Fruit fly (Drosophila melanogaster) whole organism, embryonic: Measurements from ENCODE around the gene CG1847.

Experiments used
- Awh ChIP-seq: fragments of 200-800 bp; sonication (Bioruptor generic); IDR thresholded peaks from 2 replicates; pipeline ENCODE4, ENCODE4 v1.3.6; 2022; ENCODE audit warnings: missing biosample characterization, missing genetic modification characterization
- Bgb ChIP-seq: fragments of 200-800 bp; sonication (Bioruptor generic); IDR thresholded peaks from 2 replicates; pipeline ENCODE4 v1.3.6; 2022; ENCODE audit warnings: missing biosample characterization, missing genetic modification characterization; ENCODE audit not compliant: partially characterized antibody
- CG13296 ChIP-seq: fragments of 200-800 bp; sonication (Bioruptor generic); optimal IDR thresholded peaks from 3 replicates; lab custom pipeline; 2018; ENCODE audit warnings: missing biosample characterization, mild to moderate bottlenecking, missing genetic modification characterization
- CG14667 ChIP-seq: fragments of 200-800 bp; sonication (Bioruptor generic); IDR thresholded peaks from 2 replicates; pipeline ENCODE4 v1.3.6; 2022; ENCODE audit warnings: missing biosample characterization, missing genetic modification characterization
- CG14710 ChIP-seq: fragments of 200-800 bp; sonication (Bioruptor generic); optimal IDR thresholded peaks from 3 replicates; lab custom pipeline; 2019; ENCODE audit warnings: missing biosample characterization, mild to moderate bottlenecking, missing genetic modification characterization, moderate library complexity
- CG1647 ChIP-seq: fragments of 200-800 bp; sonication (Bioruptor generic); optimal IDR thresholded peaks from 3 replicates; lab custom pipeline; 2016; ENCODE audit warnings: missing biosample characterization, missing genetic modification characterization
- CG16863 ChIP-seq: fragments of 200-800 bp; sonication (Bioruptor generic); optimal IDR thresholded peaks from 3 replicates; lab custom pipeline; 2016; ENCODE audit warnings: missing biosample characterization, missing genetic modification characterization
- CG2120 ChIP-seq: fragments of 200-800 bp; sonication (Bioruptor generic); optimal IDR thresholded peaks from 3 replicates; lab custom pipeline; 2016; ENCODE audit warnings: missing biosample characterization, missing genetic modification characterization
- CG31388 ChIP-seq: fragments of 200-800 bp; sonication (Bioruptor generic); optimal IDR thresholded peaks from 2 replicates; lab custom pipeline; 2016; ENCODE audit warnings: missing biosample characterization, missing genetic modification characterization
- CG33557 ChIP-seq: fragments of 200-800 bp; sonication (Bioruptor generic); optimal IDR thresholded peaks from 2 replicates; lab custom pipeline; 2019; ENCODE audit warnings: missing biosample characterization, mild to moderate bottlenecking, missing genetic modification characterization, moderate library complexity
- CG4820 ChIP-seq: fragments of 200-800 bp; sonication (Bioruptor generic); optimal IDR thresholded peaks from 3 replicates; lab custom pipeline; 2016; ENCODE audit warnings: missing biosample characterization, missing genetic modification characterization
- CG6683 ChIP-seq: fragments of 200-800 bp; sonication (Bioruptor generic); optimal IDR thresholded peaks from 2 replicates; lab custom pipeline; 2017; ENCODE audit warnings: missing biosample characterization, mild to moderate bottlenecking, missing genetic modification characterization, missing genetic modification reagents
- CG7372 ChIP-seq: fragments of 200-800 bp; sonication (Bioruptor generic); IDR thresholded peaks from 2 replicates; pipeline ENCODE4 v1.3.6; 2022; ENCODE audit warnings: missing biosample characterization, missing genetic modification characterization
- CG7928 ChIP-seq: fragments of 200-800 bp; sonication (Bioruptor generic); optimal IDR thresholded peaks from 2 replicates; lab custom pipeline; 2017; ENCODE audit warnings: missing biosample characterization, mild to moderate bottlenecking, missing genetic modification characterization
- CG7963 ChIP-seq: fragments of 200-800 bp; sonication (Bioruptor generic); IDR thresholded peaks from 3 replicates; pipeline ENCODE4 v1.3.6; 2022; ENCODE audit warnings: missing biosample characterization, missing genetic modification characterization; ENCODE audit not compliant: partially characterized antibody
- CG9215 ChIP-seq: fragments of 200-800 bp; sonication (Bioruptor generic); IDR thresholded peaks from 2 replicates; pipeline ENCODE4 v1.3.6; 2022; ENCODE audit warnings: missing biosample characterization, missing genetic modification characterization
- CG9437 ChIP-seq: fragments of 200-800 bp; sonication (Bioruptor generic); optimal IDR thresholded peaks from 2 replicates; lab custom pipeline; 2018; ENCODE audit warnings: missing biosample characterization, mild to moderate bottlenecking, missing genetic modification characterization
- E2f2 ChIP-seq: fragments of 200-800 bp; sonication (Bioruptor generic); IDR thresholded peaks from 2 replicates; pipeline ENCODE4 v1.3.6; 2022; ENCODE audit warnings: missing biosample characterization, missing genetic modification characterization
- Gug ChIP-seq: fragments of 200-800 bp; sonication (Bioruptor generic); IDR thresholded peaks from 4 replicates; pipeline ENCODE4 v1.3.6; 2022; ENCODE audit warnings: missing biosample characterization, missing genetic modification characterization
- Hand ChIP-seq: fragments of 200-800 bp; sonication (Bioruptor generic); optimal IDR thresholded peaks from 2 replicates; lab custom pipeline; 2017; ENCODE audit warnings: mild to moderate bottlenecking, missing biosample characterization, missing genetic modification reagents, missing genetic modification characterization
- Hr78 ChIP-seq, 2 experiments: fragments of 200-800 bp in 1 of 2; fragments of >200 bp in 1 of 2; sonication (Bioruptor generic) in 1 of 2; optimal IDR thresholded peaks; 2 replicates each; lab custom pipeline; 2017 to 2019; ENCODE audit warnings: missing biosample characterization in 2 of 2, missing genetic modification characterization in 2 of 2, mild to moderate bottlenecking in 1 of 2, moderate library complexity in 1 of 2
- MESR4 ChIP-seq: fragments of 200-800 bp; sonication (Bioruptor generic); optimal IDR thresholded peaks from 2 replicates; lab custom pipeline; 2018; ENCODE audit warnings: missing biosample characterization, mild to moderate bottlenecking, missing genetic modification characterization, moderate library complexity
- Myb ChIP-seq: fragments of 200-800 bp; sonication (Bioruptor generic); optimal IDR thresholded peaks from 2 replicates; lab custom pipeline; 2016; ENCODE audit warnings: missing biosample characterization, missing genetic modification characterization
- NC2β ChIP-seq: fragments of 200-800 bp; sonication (Bioruptor generic); optimal IDR thresholded peaks from 2 replicates; lab custom pipeline; 2016; ENCODE audit warnings: missing biosample characterization, missing genetic modification characterization
- Poxn ChIP-seq: fragments of 200-800 bp; sonication (Bioruptor generic); IDR thresholded peaks from 2 replicates; pipeline ENCODE4 v1.3.6; 2022; ENCODE audit warnings: missing biosample characterization, missing genetic modification characterization
- Sry-δ ChIP-seq: fragments of 200-800 bp; sonication (Bioruptor generic); optimal IDR thresholded peaks from 2 replicates; lab custom pipeline; 2016; ENCODE audit warnings: missing biosample characterization, missing genetic modification characterization
- Taf1 ChIP-seq: fragments of 200-800 bp; sonication (Bioruptor generic); IDR thresholded peaks from 2 replicates; pipeline ENCODE4 v1.3.6; 2022; ENCODE audit warnings: missing biosample characterization, missing genetic modification characterization
- Xrp1 ChIP-seq: fragments of 200-800 bp; sonication (Bioruptor generic); IDR thresholded peaks from 2 replicates; pipeline ENCODE4 v1.3.6; 2022; ENCODE audit warnings: missing biosample characterization, missing genetic modification characterization
- al ChIP-seq: fragments of 200-800 bp; sonication (Bioruptor generic); IDR thresholded peaks from 2 replicates; pipeline ENCODE4 v1.3.6; 2022; ENCODE audit warnings: missing biosample characterization, missing genetic modification characterization
- aop ChIP-seq: fragments of 200-800 bp; sonication (Bioruptor generic); IDR thresholded peaks from 2 replicates; pipeline ENCODE4 v1.3.6; 2022; ENCODE audit warnings: missing biosample characterization, missing genetic modification characterization
- ara ChIP-seq: fragments of 200-800 bp; sonication (Bioruptor generic); IDR thresholded peaks from 2 replicates; pipeline ENCODE4 v1.3.6; 2022; ENCODE audit warnings: missing biosample characterization, missing genetic modification characterization
- bab2 ChIP-seq: fragments of 200-800 bp; sonication (Bioruptor generic); optimal IDR thresholded peaks from 2 replicates; lab custom pipeline; 2016; ENCODE audit warnings: missing biosample characterization, missing genetic modification characterization
- chif ChIP-seq, 2 experiments: fragments of 200-800 bp; sonication (Bioruptor generic); optimal IDR thresholded peaks; 3 replicates each; lab custom pipeline; 2016; ENCODE audit warnings: missing biosample characterization in 2 of 2, missing genetic modification characterization in 2 of 2
- dan ChIP-seq: fragments of 200-800 bp; sonication (Bioruptor generic); IDR thresholded peaks from 2 replicates; pipeline ENCODE4 v1.3.6; 2022; ENCODE audit warnings: missing biosample characterization, missing genetic modification characterization
- dysf ChIP-seq: fragments of 200-800 bp; sonication (Bioruptor generic); IDR thresholded peaks from 3 replicates; pipeline ENCODE4 v1.3.6; 2022; ENCODE audit warnings: missing biosample characterization, missing genetic modification characterization
- en ChIP-seq: fragments of 200-800 bp; sonication (Bioruptor generic); optimal IDR thresholded peaks from 2 replicates; lab custom pipeline; 2016; ENCODE audit warnings: missing biosample characterization, missing genetic modification characterization
- fd102C ChIP-seq: fragments of 200-800 bp; sonication (Bioruptor generic); optimal IDR thresholded peaks from 2 replicates; lab custom pipeline; 2018; ENCODE audit warnings: missing biosample characterization, mild to moderate bottlenecking, missing genetic modification characterization, moderate library complexity
- fd3F ChIP-seq: fragments of 200-800 bp; sonication (Bioruptor generic); optimal IDR thresholded peaks from 2 replicates; lab custom pipeline; 2018; ENCODE audit warnings: missing biosample characterization, mild to moderate bottlenecking, missing genetic modification characterization, moderate library complexity
- hb ChIP-seq: fragments of 200-800 bp; sonication (Bioruptor generic); IDR thresholded peaks from 3 replicates; pipeline ENCODE4 v1.3.6; 2022; ENCODE audit warnings: missing biosample characterization, missing genetic modification characterization; ENCODE audit not compliant: partially characterized antibody
- klu ChIP-seq: fragments of 200-800 bp; sonication (Bioruptor generic); IDR thresholded peaks from 2 replicates; pipeline ENCODE4 v1.3.6; 2022; ENCODE audit warnings: missing biosample characterization, missing genetic modification characterization
- lab ChIP-seq: fragments of 200-800 bp; sonication (Bioruptor generic); optimal IDR thresholded peaks from 3 replicates; lab custom pipeline; 2017; ENCODE audit warnings: missing biosample characterization, missing genetic modification characterization, mild to moderate bottlenecking, moderate library complexity, missing genetic modification reagents
- lbe ChIP-seq: fragments of 200-800 bp; sonication (Bioruptor generic); optimal IDR thresholded peaks from 2 replicates; lab custom pipeline; 2016; ENCODE audit warnings: missing biosample characterization, mild to moderate bottlenecking, missing genetic modification characterization
- otp ChIP-seq: fragments of 200-800 bp; sonication (Bioruptor generic); IDR thresholded peaks from 3 replicates; pipeline ENCODE4, ENCODE4 v1.3.6; 2022; ENCODE audit warnings: missing biosample characterization, missing genetic modification characterization
- pnt ChIP-seq: fragments of 200-800 bp; sonication (Bioruptor generic); optimal IDR thresholded peaks from 3 replicates; lab custom pipeline; 2016; ENCODE audit warnings: missing biosample characterization, missing genetic modification characterization
- repo ChIP-seq: fragments of 200-800 bp; sonication (Bioruptor generic); optimal IDR thresholded peaks from 2 replicates; lab custom pipeline; 2016; ENCODE audit warnings: missing biosample characterization, missing genetic modification characterization
- sc ChIP-seq, 3 experiments: fragments of >200 bp in 2 of 3; fragments of 200-800 bp in 1 of 3; sonication (Bioruptor generic) in 1 of 3; optimal IDR thresholded peaks; 2 replicates in 2 of 3; 3 replicates in 1 of 3; lab custom pipeline; 2017; ENCODE audit warnings: mild to moderate bottlenecking in 1 of 3, missing biosample characterization in 1 of 3, missing genetic modification characterization in 1 of 3, missing genetic modification reagents in 1 of 3
- sisA ChIP-seq: fragments of 200-800 bp; sonication (Bioruptor generic); IDR thresholded peaks from 2 replicates; pipeline ENCODE4 v1.3.6; 2022; ENCODE audit warnings: missing biosample characterization, missing genetic modification characterization
- slbo ChIP-seq: fragments of 200-800 bp; sonication (Bioruptor generic); IDR thresholded peaks from 2 replicates; pipeline ENCODE4 v1.3.6; 2022; ENCODE audit warnings: missing biosample characterization, missing genetic modification characterization
- tgo ChIP-seq: fragments of 200-800 bp; sonication (Bioruptor generic); IDR thresholded peaks from 3 replicates; pipeline ENCODE4 v1.3.6; 2022; ENCODE audit warnings: missing biosample characterization, missing genetic modification characterization
- trem ChIP-seq: fragments of 200-800 bp; optimal IDR thresholded peaks from 3 replicates; lab custom pipeline; 2019; ENCODE audit warnings: missing biosample characterization, mild to moderate bottlenecking, missing genetic modification characterization, moderate library complexity
- trh ChIP-seq: fragments of 200-800 bp; sonication (Bioruptor generic); optimal IDR thresholded peaks from 2 replicates; lab custom pipeline; 2016; ENCODE audit warnings: missing biosample characterization, missing genetic modification characterization

Gene CG1847

dm6 chrX:11886976-11887375 is 18.0 kb downstream of the CG1847 start, which contains the start of the genes CG10353 and SelG (continued):
- TF ChIP-seq dysf (no peak), lab (GFP tag; lab: Kevin White, UChicago) (peak; percentile 51), CG14710 (tag; lab: Kevin White, UChicago) (peak; percentile 52), ara (no peak), trem (peak; percentile 58), CG2120 (GFP tag; lab: Kevin White, UChicago) (peak; percentile 75), CG4820 (GFP tag; lab: Kevin White, UChicago) (no peak), CG16863 (peak; percentile 10), Xrp1 (GFP tag; lab: Robert Waterston, UW) (no peak), CG9215 (GFP tag; lab: Robert Waterston, UW) (0 out of 2 replicates have a peak, but pooled peaks have one; percentile 14), Gug (GFP tag; lab: Robert Waterston, UW) (no peak), hb (GFP tag; lab: Robert Waterston, UW) (peak; percentile 75), Poxn (GFP tag; lab: Robert Waterston, UW) (no peak), slbo (GFP tag; lab: Robert Waterston, UW) (peak; percentile 63), Bgb (GFP tag; lab: Robert Waterston, UW) (peak; percentile 90), E2f2 (GFP tag; lab: Robert Waterston, UW) (peak; percentile 46; the same call in 1 of the 2 replicates), CG6683 (GFP tag; lab: Kevin White, UChicago) (no peak), CG7928 (GFP tag; lab: Kevin White, UChicago) (no peak), al (GFP tag; lab: Robert Waterston, UW) (no peak), Taf1 (GFP tag; lab: Robert Waterston, UW) (no peak), klu (GFP tag; lab: Robert Waterston, UW) (no peak), Hr78 (GFP tag; optimal IDR thresholded peaks at IDR 0.05; lab: Kevin White, UChicago) (no peak), repo (GFP tag; lab: Kevin White, UChicago) (peak; percentile 38), Hand (no peak), en (no peak), chif (GFP tag; optimal IDR thresholded peaks at IDR 0.05; lab: Kevin White, UChicago) (peak; percentile 18 to 26), CG9437 (no peak), pnt (GFP tag; lab: Kevin White, UChicago) (no peak), CG31388 (GFP tag; lab: Kevin White, UChicago) (no peak), aop (GFP tag; lab: Robert Waterston, UW) (no peak), sisA (GFP tag; lab: Robert Waterston, UW) (no peak), NC2β (GFP tag; lab: Kevin White, UChicago) (peak; percentile 62), fd3F (GFP tag; lab: Kevin White, UChicago) (no peak), CG33557 (GFP tag; lab: Kevin White, UChicago) (no peak), CG1647 (peak; percentile 38), CG7372 (no peak), Sry-δ (GFP tag; lab: Kevin White, UChicago) (peak; percentile 95), dan (GFP tag; lab: Robert Waterston, UW) (no peak), lbe (GFP tag; lab: Kevin White, UChicago) (peak; percentile 31), otp (GFP tag; lab: Robert Waterston, UW) (no peak), tgo (GFP tag; lab: Robert Waterston, UW) (peak; percentile 20; the same call in 1 of the 3 replicates), trh (GFP tag; lab: Kevin White, UChicago) (no peak), CG7963 (GFP tag; lab: Robert Waterston, UW) (peak; percentile 63; the same call in 2 of the 3 replicates), sc (optimal IDR thresholded peaks at IDR 0.05; lab: Kevin White, UChicago) (no peak), sc (GFP tag; optimal IDR thresholded peaks at IDR 0.05; lab: Kevin White, UChicago) (no peak), CG13296 (peak; percentile 20), fd102C (GFP tag; lab: Kevin White, UChicago) (no peak), Myb (GFP tag; lab: Kevin White, UChicago) (peak; percentile 59), MESR4 (GFP tag; lab: Kevin White, UChicago) (peak; percentile 81), CG14667 (no peak), Awh (GFP tag; lab: Robert Waterston, UW) (no peak), bab2 (GFP tag; lab: Kevin White, UChicago) (peak; percentile 37)
